Fruit fly (Drosophila melanogaster) whole organism, prepupa: ENCODE measurements around the gene IA-2.

ENCODE experiments used
- Blimp-1 ChIP-seq: fragments of 200-800 bp; sonication (Bioruptor generic); optimal IDR thresholded peaks from 3 replicates; lab custom pipeline; 2017; ENCODE audit warnings: missing biosample characterization, missing genetic modification characterization, mild to moderate bottlenecking, moderate library complexity, missing genetic modification reagents
- CG10631 ChIP-seq: fragments of 200-800 bp; sonication (Bioruptor generic); optimal IDR thresholded peaks from 2 replicates; lab custom pipeline; 2016; ENCODE audit warnings: missing biosample characterization, missing genetic modification characterization
- CG10669 ChIP-seq: fragments of 200-800 bp; sonication (Bioruptor generic); optimal IDR thresholded peaks from 3 replicates; lab custom pipeline; 2018; ENCODE audit warnings: missing biosample characterization, mild to moderate bottlenecking, missing genetic modification characterization, moderate library complexity
- CG11902 ChIP-seq: fragments of 200-800 bp; sonication (Bioruptor generic); optimal IDR thresholded peaks from 3 replicates; lab custom pipeline; 2016; ENCODE audit warnings: missing biosample characterization, missing genetic modification characterization
- CG15336 ChIP-seq: fragments of 200-800 bp; sonication (Bioruptor generic); IDR thresholded peaks from 2 replicates; pipeline ENCODE4 v1.3.6; 2022; ENCODE audit warnings: missing biosample characterization, missing genetic modification characterization
- CG3032 ChIP-seq: fragments of 200-800 bp; optimal IDR thresholded peaks from 2 replicates; lab custom pipeline; 2019; ENCODE audit warnings: missing biosample characterization, mild to moderate bottlenecking, missing genetic modification characterization, moderate library complexity
- CG32006 ChIP-seq: fragments of 200-800 bp; sonication (Bioruptor generic); optimal IDR thresholded peaks from 3 replicates; lab custom pipeline; 2017; ENCODE audit warnings: missing biosample characterization, mild to moderate bottlenecking, missing genetic modification characterization
- CG34406 ChIP-seq: fragments of 200-800 bp; sonication (Bioruptor generic); optimal IDR thresholded peaks from 3 replicates; lab custom pipeline; 2016; ENCODE audit warnings: missing biosample characterization, missing genetic modification characterization
- CG3919 ChIP-seq: fragments of 200-800 bp; sonication (Bioruptor generic); optimal IDR thresholded peaks from 3 replicates; lab custom pipeline; 2016; ENCODE audit warnings: missing biosample characterization, missing genetic modification characterization
- CG6163 ChIP-seq: fragments of 200-800 bp; sonication (Bioruptor generic); IDR thresholded peaks from 3 replicates; pipeline ENCODE4 v1.3.6; 2022; ENCODE audit warnings: missing biosample characterization, missing genetic modification characterization
- CG6276 ChIP-seq: fragments of 200-800 bp; sonication (Bioruptor generic); optimal IDR thresholded peaks from 2 replicates; lab custom pipeline; 2017; ENCODE audit warnings: missing biosample characterization, mild to moderate bottlenecking, missing genetic modification characterization
- CG6792 ChIP-seq: fragments of 200-800 bp; sonication (Bioruptor generic); optimal IDR thresholded peaks from 3 replicates; lab custom pipeline; 2016; ENCODE audit warnings: missing biosample characterization, missing genetic modification characterization
- CG6808 ChIP-seq: fragments of 200-800 bp; sonication (Bioruptor generic); optimal IDR thresholded peaks from 3 replicates; lab custom pipeline; 2017; ENCODE audit warnings: missing biosample characterization, missing genetic modification characterization, mild to moderate bottlenecking, moderate library complexity, missing genetic modification reagents
- CG6854 ChIP-seq: fragments of 200-800 bp; sonication (Bioruptor generic); optimal IDR thresholded peaks from 2 replicates; lab custom pipeline; 2017; ENCODE audit warnings: missing biosample characterization, mild to moderate bottlenecking, missing genetic modification characterization
- CG7368 ChIP-seq: fragments of 200-800 bp; sonication (Bioruptor generic); optimal IDR thresholded peaks from 3 replicates; lab custom pipeline; 2016; ENCODE audit warnings: missing biosample characterization, missing genetic modification characterization
- CG8632 ChIP-seq: fragments of 200-800 bp; sonication (Bioruptor generic); optimal IDR thresholded peaks from 3 replicates; lab custom pipeline; 2016; ENCODE audit warnings: missing biosample characterization, missing genetic modification characterization
- CG9139 ChIP-seq: fragments of 200-800 bp; sonication (Bioruptor generic); optimal IDR thresholded peaks from 3 replicates; lab custom pipeline; 2017; ENCODE audit warnings: missing biosample characterization, mild to moderate bottlenecking, missing genetic modification characterization
- Eip75B ChIP-seq: fragments of 200-800 bp; sonication (Bioruptor generic); optimal IDR thresholded peaks from 3 replicates; lab custom pipeline; 2016; ENCODE audit warnings: missing biosample characterization, missing genetic modification characterization
- Eip78C ChIP-seq: fragments of 200-800 bp; sonication (Bioruptor generic); peaks from one replicate; lab custom pipeline; 2016; ENCODE audit warnings: missing biosample characterization, missing genetic modification characterization
- Ets21C ChIP-seq: fragments of 200-800 bp; sonication (Bioruptor generic); optimal IDR thresholded peaks from 3 replicates; lab custom pipeline; 2016; ENCODE audit warnings: missing biosample characterization, missing genetic modification characterization
- Ets96B ChIP-seq: fragments of 200-800 bp; optimal IDR thresholded peaks from 2 replicates; lab custom pipeline; 2019; ENCODE audit warnings: missing biosample characterization, mild to moderate bottlenecking, missing genetic modification characterization, moderate library complexity
- Gug ChIP-seq: fragments of 200-800 bp; sonication (Bioruptor generic); IDR thresholded peaks from 2 replicates; pipeline ENCODE4 v1.3.6; 2022; ENCODE audit warnings: missing biosample characterization, missing genetic modification characterization
- Hr38 ChIP-seq: sonication (Bioruptor generic); optimal IDR thresholded peaks from 2 replicates; lab custom pipeline; 2016; ENCODE audit warnings: missing biosample characterization, missing genetic modification characterization
- Hr39 ChIP-seq: fragments of 200-800 bp; sonication (Bioruptor generic); optimal IDR thresholded peaks from 2 replicates; lab custom pipeline; 2016; ENCODE audit warnings: missing biosample characterization, missing genetic modification characterization
- Hr4 ChIP-seq: fragments of 200-800 bp; sonication (Bioruptor generic); optimal IDR thresholded peaks from 3 replicates; lab custom pipeline; 2016; ENCODE audit warnings: missing biosample characterization, missing genetic modification characterization
- Met ChIP-seq: fragments of 200-800 bp; sonication (Bioruptor generic); optimal IDR thresholded peaks from 3 replicates; lab custom pipeline; 2016; ENCODE audit warnings: missing biosample characterization, missing genetic modification characterization
- OdsH ChIP-seq: fragments of 200-800 bp; sonication (Bioruptor generic); optimal IDR thresholded peaks from 3 replicates; lab custom pipeline; 2016; ENCODE audit warnings: missing biosample characterization, missing genetic modification characterization
- Smox ChIP-seq: fragments of 200-800 bp; sonication (Bioruptor generic); optimal IDR thresholded peaks from 3 replicates; lab custom pipeline; 2016; ENCODE audit warnings: missing biosample characterization, missing genetic modification characterization
- Sox102F ChIP-seq: fragments of 200-800 bp; sonication (Bioruptor generic); optimal IDR thresholded peaks from 2 replicates; lab custom pipeline; 2016; ENCODE audit warnings: missing biosample characterization, mild to moderate bottlenecking, missing genetic modification characterization
- Sox14 ChIP-seq: fragments of 200-800 bp; sonication (Bioruptor generic); optimal IDR thresholded peaks from 3 replicates; lab custom pipeline; 2016; ENCODE audit warnings: missing biosample characterization, missing genetic modification characterization
- Sox15 ChIP-seq: fragments of 200-800 bp; sonication (Bioruptor generic); optimal IDR thresholded peaks from 3 replicates; lab custom pipeline; 2016; ENCODE audit warnings: missing biosample characterization, missing genetic modification characterization
- achi ChIP-seq: fragments of 200-800 bp; sonication (Bioruptor generic); optimal IDR thresholded peaks from 3 replicates; lab custom pipeline; 2016; ENCODE audit warnings: missing biosample characterization, missing genetic modification characterization
- acj6 ChIP-seq: fragments of 200-800 bp; sonication (Bioruptor generic); optimal IDR thresholded peaks from 3 replicates; lab custom pipeline; 2016; ENCODE audit warnings: missing biosample characterization, missing genetic modification characterization
- dac ChIP-seq: fragments of 200-800 bp; sonication (Bioruptor generic); optimal IDR thresholded peaks from 2 replicates; lab custom pipeline; 2017; ENCODE audit warnings: missing biosample characterization, mild to moderate bottlenecking, missing genetic modification characterization
- dsx ChIP-seq: fragments of 200-800 bp; optimal IDR thresholded peaks from 3 replicates; lab custom pipeline; 2019; ENCODE audit warnings: missing biosample characterization, mild to moderate bottlenecking, missing genetic modification characterization, moderate library complexity; ENCODE audit not compliant: poor library complexity, severe bottlenecking
- eg ChIP-seq: fragments of 200-800 bp; sonication (Bioruptor generic); IDR thresholded peaks from 3 replicates; pipeline ENCODE4 v1.3.6; 2022; ENCODE audit warnings: missing biosample characterization, missing genetic modification characterization
- esn ChIP-seq: fragments of 200-800 bp; sonication (Bioruptor generic); optimal IDR thresholded peaks from 2 replicates; lab custom pipeline; 2016; ENCODE audit warnings: missing biosample characterization, mild to moderate bottlenecking, missing genetic modification characterization, moderate library complexity
- fkh ChIP-seq: fragments of 200-800 bp; sonication (Bioruptor generic); optimal IDR thresholded peaks from 3 replicates; lab custom pipeline; 2017; ENCODE audit warnings: missing biosample characterization, mild to moderate bottlenecking, missing genetic modification characterization, moderate library complexity
- net ChIP-seq: fragments of 200-800 bp; sonication (Bioruptor generic); optimal IDR thresholded peaks from 3 replicates; lab custom pipeline; 2016; ENCODE audit warnings: missing biosample characterization, missing genetic modification characterization
- salr ChIP-seq, 2 experiments: fragments of 200-800 bp; sonication (Bioruptor generic); optimal IDR thresholded peaks; 3 replicates each; lab custom pipeline; 2016 to 2018; ENCODE audit warnings: missing biosample characterization in 2 of 2, missing genetic modification characterization in 2 of 2, mild to moderate bottlenecking in 1 of 2
- spab ChIP-seq: fragments of 200-800 bp; sonication (Bioruptor generic); optimal IDR thresholded peaks from 2 replicates; lab custom pipeline; 2017; ENCODE audit warnings: missing biosample characterization, mild to moderate bottlenecking, missing genetic modification characterization, missing genetic modification reagents
- ss ChIP-seq, 2 experiments: fragments of 200-800 bp; sonication (Bioruptor generic); optimal IDR thresholded peaks; 2 replicates in 1 of 2; 3 replicates in 1 of 2; lab custom pipeline; 2017 to 2018; ENCODE audit warnings: mild to moderate bottlenecking in 2 of 2, missing biosample characterization in 2 of 2, missing genetic modification characterization in 2 of 2, moderate library complexity in 1 of 2
- svp ChIP-seq: fragments of 200-800 bp; sonication (Bioruptor generic); peaks from one replicate; lab custom pipeline; 2016; ENCODE audit warnings: missing biosample characterization, missing genetic modification characterization
- topi ChIP-seq: fragments of 200-800 bp; sonication (Bioruptor generic); optimal IDR thresholded peaks from 3 replicates; lab custom pipeline; 2016; ENCODE audit warnings: missing biosample characterization, missing genetic modification characterization
- vri ChIP-seq: fragments of 200-800 bp; sonication (Bioruptor generic); optimal IDR thresholded peaks from 3 replicates; lab custom pipeline; 2016; ENCODE audit warnings: missing biosample characterization, mild to moderate bottlenecking, missing genetic modification characterization

The IA-2 gene

DNA sequence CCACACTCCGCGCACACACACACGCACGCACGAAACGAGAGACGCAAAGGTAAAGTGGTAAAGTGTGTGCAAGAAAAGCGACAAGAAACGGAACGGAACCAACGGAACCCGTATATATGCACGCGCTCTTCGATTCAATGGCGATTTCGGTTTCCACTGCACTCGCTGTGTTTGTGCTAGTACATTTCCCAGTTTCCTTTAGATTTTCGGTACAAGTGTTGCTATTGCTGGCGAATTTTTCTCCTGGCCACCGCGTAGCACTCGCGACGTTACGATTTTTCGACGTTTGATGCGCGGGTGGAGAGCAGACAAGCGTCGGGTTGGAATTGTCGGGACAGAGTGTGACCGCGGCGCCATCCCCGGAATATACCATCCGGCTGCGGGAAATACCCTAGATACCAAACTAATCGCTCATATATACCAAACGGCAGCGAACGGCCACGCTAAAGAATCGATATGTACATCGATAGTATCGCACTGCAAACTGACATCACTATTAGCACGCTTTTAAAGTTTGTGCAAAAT is 29.7 kb upstream of the IA-2 start, which contains the start of the genes S and ast (continued):
- peak; percentile 22 for TF ChIP-seq net (GFP tag; lab: Kevin White, UChicago)
- no peak for TF ChIP-seq Sox15 (GFP tag; lab: Kevin White, UChicago)
- TF ChIP-seq Sox102F (GFP tag; lab: Kevin White, UChicago): no peak
- TF ChIP-seq CG34406 (GFP tag; lab: Kevin White, UChicago): no peak
- TF ChIP-seq CG3919 (GFP tag; lab: Kevin White, UChicago): peak; percentile 29
- no peak for TF ChIP-seq acj6 (GFP tag; lab: Kevin White, UChicago)
- peak; percentile 20 for TF ChIP-seq topi
- TF ChIP-seq CG11902: no peak
- no peak for TF ChIP-seq salr (GFP tag; optimal IDR thresholded peaks at IDR 0.05; lab: Kevin White, UChicago)
- TF ChIP-seq Blimp-1: no peak
- no peak for TF ChIP-seq Hr4 (GFP tag; lab: Kevin White, UChicago)
- TF ChIP-seq achi: no peak
- no peak for TF ChIP-seq Hr38
- no peak for TF ChIP-seq Smox (GFP tag; lab: Kevin White, UChicago)
- no peak for TF ChIP-seq Met (GFP tag; lab: Kevin White, UChicago)
- no peak for TF ChIP-seq Eip75B (GFP tag; lab: Kevin White, UChicago)
- TF ChIP-seq dac (GFP tag; lab: Kevin White, UChicago): no peak
- peak; percentile 36 for TF ChIP-seq esn (GFP tag; lab: Kevin White, UChicago)
- peak; percentile 29 for TF ChIP-seq CG6808 (GFP tag; lab: Kevin White, UChicago)

DNA sequence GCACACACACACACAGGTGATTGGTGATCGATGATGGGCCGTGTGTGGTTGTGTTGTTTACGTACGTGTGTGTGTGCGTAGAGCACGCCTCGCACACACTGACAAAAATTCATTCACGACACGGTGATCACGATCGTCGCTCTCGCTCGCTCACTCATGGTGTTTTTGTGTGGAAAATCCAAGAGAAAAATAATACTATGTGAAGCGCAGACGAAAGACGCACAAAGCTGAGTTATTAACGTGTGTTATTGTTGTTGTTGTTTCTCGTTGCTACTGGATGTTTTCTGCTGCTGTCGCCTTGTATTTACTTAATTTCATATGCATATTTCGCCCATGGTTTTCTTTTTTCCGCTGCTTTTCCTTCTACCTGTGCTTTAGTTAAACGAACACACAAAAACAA is 29.2 kb upstream of the IA-2 start:
- TF ChIP-seq Sox14 (GFP tag; lab: Kevin White, UChicago): peak; percentile 38
- TF ChIP-seq CG34406 (GFP tag; lab: Kevin White, UChicago): no peak
- no peak for TF ChIP-seq CG10669
- no peak for TF ChIP-seq CG9139 (GFP tag; lab: Kevin White, UChicago)
- TF ChIP-seq Gug: no peak
- no peak for TF ChIP-seq dsx (GFP tag; lab: Kevin White, UChicago)
- TF ChIP-seq CG6808 (GFP tag; lab: Kevin White, UChicago): no peak
- no peak for TF ChIP-seq OdsH
- no peak for TF ChIP-seq CG8632 (GFP tag; lab: Kevin White, UChicago)
- TF ChIP-seq CG15336 (GFP tag; lab: Robert Waterston, UW): no peak
- no peak for TF ChIP-seq CG7368 (GFP tag; lab: Kevin White, UChicago)
- TF ChIP-seq Ets96B: no peak
- TF ChIP-seq CG32006 (GFP tag; lab: Kevin White, UChicago): no peak
- TF ChIP-seq Smox (GFP tag; lab: Kevin White, UChicago): no peak
- no peak for TF ChIP-seq Ets21C (GFP tag; lab: Kevin White, UChicago)
- peak; percentile 53; the same call in 1 of the 3 replicates for TF ChIP-seq CG6163 (GFP tag; lab: Robert Waterston, UW)
- no peak for TF ChIP-seq Hr39 (GFP tag; lab: Kevin White, UChicago)
- no peak for TF ChIP-seq CG3919 (GFP tag; lab: Kevin White, UChicago)
- TF ChIP-seq net (GFP tag; lab: Kevin White, UChicago): no peak
- peak; percentile 59 for TF ChIP-seq svp
- TF ChIP-seq eg (GFP tag; lab: Robert Waterston, UW): no peak
- peak; percentile 93 for TF ChIP-seq fkh (GFP tag; lab: Kevin White, UChicago)
- no peak for TF ChIP-seq spab
- no peak for TF ChIP-seq CG11902
- no peak for TF ChIP-seq CG3032 (tag; lab: Kevin White, UChicago)
- TF ChIP-seq Eip75B (GFP tag; lab: Kevin White, UChicago): no peak

DNA sequence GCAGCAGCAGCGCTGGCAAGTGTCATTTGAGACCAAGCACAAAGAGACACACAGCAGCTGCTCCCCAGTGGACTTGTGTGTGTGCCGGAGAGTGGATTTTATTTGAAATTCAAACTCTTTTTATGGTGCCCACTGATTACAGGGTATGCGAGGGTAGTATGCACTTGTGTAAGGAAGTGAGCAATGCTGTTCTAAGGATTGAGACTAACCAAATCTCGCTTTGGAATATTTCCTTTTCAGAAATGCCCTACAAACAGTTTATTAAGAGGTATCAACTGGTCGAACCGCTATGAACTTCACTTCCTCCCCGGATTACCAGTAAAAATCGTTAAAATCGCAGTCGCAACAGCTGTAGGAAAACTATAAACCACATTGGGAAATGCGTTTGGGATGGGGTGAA is 27.9 kb upstream of the IA-2 start:
- no peak for TF ChIP-seq Blimp-1
- no peak for TF ChIP-seq dsx (GFP tag; lab: Kevin White, UChicago)
- TF ChIP-seq CG10631: no peak
- TF ChIP-seq CG6792 (GFP tag; lab: Kevin White, UChicago): peak; percentile 55
- no peak for TF ChIP-seq Ets21C (GFP tag; lab: Kevin White, UChicago)
- peak; percentile 87 for TF ChIP-seq Eip78C
- peak; percentile 75 for TF ChIP-seq CG6276 (GFP tag; lab: Kevin White, UChicago)
- no peak for TF ChIP-seq salr (GFP tag; optimal IDR thresholded peaks at IDR 0.05; lab: Kevin White, UChicago)
- TF ChIP-seq Sox102F (GFP tag; lab: Kevin White, UChicago): peak; percentile 55
- TF ChIP-seq fkh (GFP tag; lab: Kevin White, UChicago): no peak
- TF ChIP-seq ss (GFP tag; optimal IDR thresholded peaks at IDR 0.05; lab: Kevin White, UChicago): no peak
- TF ChIP-seq Gug: peak; percentile 85
- peak; percentile 68 for TF ChIP-seq acj6 (GFP tag; lab: Kevin White, UChicago)
- TF ChIP-seq eg (GFP tag; lab: Robert Waterston, UW): peak; percentile 92
- peak; percentile 58 for TF ChIP-seq topi
- TF ChIP-seq CG15336 (GFP tag; lab: Robert Waterston, UW): peak; percentile 92
- TF ChIP-seq Ets96B: peak; percentile 48
- TF ChIP-seq net (GFP tag; lab: Kevin White, UChicago): peak; percentile 61
- peak; percentile 38 for TF ChIP-seq vri
- peak; percentile 32 for TF ChIP-seq CG10669
- no peak for TF ChIP-seq CG8632 (GFP tag; lab: Kevin White, UChicago)
- no peak for TF ChIP-seq CG6854
- peak; percentile 54 for TF ChIP-seq Eip75B (GFP tag; lab: Kevin White, UChicago)
- no peak for TF ChIP-seq Hr38
